Fruit fly (Drosophila melanogaster): ENCODE data around the gene sfl.

- TF ChIP-seq gcm (GFP tag; optimal IDR thresholded peaks at IDR 0.05) (no peak), CG15269 (tag; optimal IDR thresholded peaks at IDR 0.05) (no peak), CG9437 (GFP tag; optimal IDR thresholded peaks at IDR 0.05) (no peak), vvl (GFP tag; IDR thresholded peaks at IDR 0.05) (no peak), chif (GFP tag; optimal IDR thresholded peaks at IDR 0.05) (no peak), HLH54F (GFP tag; optimal IDR thresholded peaks at IDR 0.05) (no peak), CG1832 (GFP tag; optimal IDR thresholded peaks at IDR 0.05) (no peak), CG30403 (GFP tag; optimal IDR thresholded peaks at IDR 0.05) (no peak), CG8281 (tag; optimal IDR thresholded peaks at IDR 0.05) (no peak)
These were observed 23.7 kb upstream of the sfl start for dm6 chr3L:6471820-6472219.
